Worm (Caenorhabditis elegans) whole organism, young adult: Measurements from ENCODE around the gene sde-2.

ENCODE experiments used
- F22D6.2 ChIP-seq: sonication (generic microtip); optimal IDR thresholded peaks from 2 replicates; lab custom pipeline; 2016; ENCODE audit warnings: mild to moderate bottlenecking, missing genetic modification characterization, missing compliant biosample characterization
- Y53F4B.3 ChIP-seq: fragments of 200-800 bp; sonication (Bioruptor generic); IDR thresholded peaks from 2 replicates; pipeline ENCODE4 v1.3.6; 2022; ENCODE audit warnings: missing genetic modification reagents, missing genetic modification characterization, missing compliant biosample characterization
- ama-1 ChIP-seq, 3 experiments: fragments of 150-350 bp in 1 of 3; sonication (generic microtip) in 2 of 3; optimal IDR thresholded peaks; 2 replicates each; lab custom pipeline; 2014 to 2018; ENCODE audit warnings: missing biosample characterization in 2 of 3, missing genetic modification characterization in 2 of 3, missing genetic modification reagents in 2 of 3
- attf-5 ChIP-seq: fragments of 200-800 bp; sonication (Bioruptor generic); optimal IDR thresholded peaks from 2 replicates; lab custom pipeline; 2018; ENCODE audit warnings: mild to moderate bottlenecking, missing genetic modification characterization, missing compliant biosample characterization
- efl-1 ChIP-seq: fragments of 150-350 bp; optimal IDR thresholded peaks from 2 replicates; lab custom pipeline; 2014; ENCODE audit warnings: missing biosample characterization, missing genetic modification reagents, missing genetic modification characterization
- mcd-1 ChIP-seq: fragments of 200-800 bp; sonication (Bioruptor generic); IDR thresholded peaks from 2 replicates; pipeline ENCODE4 v1.3.6; 2022; ENCODE audit warnings: missing genetic modification reagents, missing genetic modification characterization, missing compliant biosample characterization
- nfya-1 ChIP-seq: sonication (generic microtip); optimal IDR thresholded peaks from 2 replicates; lab custom pipeline; 2017; ENCODE audit warnings: antibody characterized with exemption, missing compliant biosample characterization, missing genetic modification characterization, borderline replicate concordance; ENCODE audit not compliant: insufficient read depth
- nhr-27 ChIP-seq: fragments of 200-800 bp; sonication (Bioruptor generic); optimal IDR thresholded peaks from 2 replicates; lab custom pipeline; 2018; ENCODE audit warnings: mild to moderate bottlenecking, missing genetic modification characterization, moderate library complexity, missing compliant biosample characterization
- nhr-90 ChIP-seq: sonication (generic microtip); optimal IDR thresholded peaks from 2 replicates; lab custom pipeline; 2016; ENCODE audit warnings: missing genotype, mild to moderate bottlenecking, missing genetic modification characterization, missing compliant biosample characterization
- snpc-3.4 ChIP-seq: sonication (generic microtip); optimal IDR thresholded peaks from 2 replicates; lab custom pipeline; 2017; ENCODE audit warnings: missing genetic modification characterization, mild to moderate bottlenecking, missing compliant biosample characterization, antibody characterized with exemption, moderate library complexity, missing genotype, missing genetic modification reagents
- ztf-26 ChIP-seq: sonication (generic microtip); optimal IDR thresholded peaks from 2 replicates; lab custom pipeline; 2017; ENCODE audit warnings: missing genetic modification characterization, missing compliant biosample characterization
- ztf-3 ChIP-seq: fragments of 200-800 bp; sonication (Bioruptor generic); optimal IDR thresholded peaks from 2 replicates; lab custom pipeline; 2018; ENCODE audit warnings: mild to moderate bottlenecking, missing genetic modification characterization, missing compliant biosample characterization

- TF ChIP-seq nhr-27 (tag; lab: Kevin White, UChicago): no peak
- TF ChIP-seq nhr-90 (tag; lab: Kevin White, UChicago): peak; percentile 82
- TF ChIP-seq ztf-26 (tag; lab: Kevin White, UChicago): peak; percentile 84
- no peak for TF ChIP-seq ztf-3 (GFP tag; lab: Kevin White, UChicago)
- no peak for TF ChIP-seq attf-5 (GFP tag; lab: Kevin White, UChicago)
- no peak for TF ChIP-seq nfya-1
- TF ChIP-seq Y53F4B.3 (GFP tag; lab: Robert Waterston, UW): no peak
- TF ChIP-seq mcd-1: peak; percentile 44; the same call in 1 of the 2 replicates
- no peak for TF ChIP-seq efl-1 (GFP tag; lab: Kevin White, UChicago)
- TF ChIP-seq ama-1 (optimal IDR thresholded peaks at IDR 0.05; lab: Kevin White, UChicago): peak; percentile 76
- TF ChIP-seq ama-1 (GFP tag; optimal IDR thresholded peaks at IDR 0.05; lab: Kevin White, UChicago): no peak
- no peak for TF ChIP-seq snpc-3.4 (tag; lab: Kevin White, UChicago)
- peak; percentile 56 for TF ChIP-seq F22D6.2 (tag; lab: Kevin White, UChicago)
Measured at ce11 chrV:13656346-13657254, 29.2 kb downstream of the sde-2 start.
